Worm (Caenorhabditis elegans) whole organism, L2 larva: ENCODE results near the gene ints-13.

Experiments
- C34F6.9 ChIP-seq: fragments of 150-350 bp; optimal IDR thresholded peaks from 2 replicates; lab custom pipeline; 2014; ENCODE audit warnings: missing biosample characterization, missing genetic modification characterization
- F13H6.1 ChIP-seq: sonication (generic microtip); optimal IDR thresholded peaks from 2 replicates; lab custom pipeline; 2016; ENCODE audit warnings: missing genetic modification characterization, missing compliant biosample characterization
- aly-2 ChIP-seq: fragments of 150-350 bp; optimal IDR thresholded peaks from 2 replicates; lab custom pipeline; 2014; ENCODE audit warnings: missing biosample characterization, missing genetic modification characterization
- blmp-1 ChIP-seq: sonication (generic microtip); optimal IDR thresholded peaks from 2 replicates; lab custom pipeline; 2017; ENCODE audit warnings: missing genetic modification characterization, mild to moderate bottlenecking, missing compliant biosample characterization, antibody characterized with exemption, moderate library complexity; ENCODE audit not compliant: insufficient read depth
- fos-1 ChIP-seq: fragments of 150-350 bp; optimal IDR thresholded peaks from 2 replicates; lab custom pipeline; 2014; ENCODE audit warnings: missing biosample characterization, missing genetic modification characterization
- lin-13 ChIP-seq: fragments of 150-350 bp; optimal IDR thresholded peaks from 2 replicates; lab custom pipeline; 2014; ENCODE audit warnings: missing biosample characterization, missing genetic modification reagents, missing genetic modification characterization
- mab-5 ChIP-seq: fragments of 150-350 bp; optimal IDR thresholded peaks from 2 replicates; lab custom pipeline; 2014; ENCODE audit warnings: missing biosample characterization, missing genetic modification characterization
- mdl-1 ChIP-seq, 2 experiments: fragments of 150-350 bp in 1 of 2; sonication (generic microtip) in 1 of 2; optimal IDR thresholded peaks; 2 replicates each; lab custom pipeline; 2017; ENCODE audit warnings: missing biosample characterization in 2 of 2, missing genetic modification characterization in 2 of 2
- nhr-25 ChIP-seq: fragments of 150-350 bp; sonication (generic microtip); optimal IDR thresholded peaks from 3 replicates; lab custom pipeline; 2014; ENCODE audit warnings: missing biosample characterization, missing genetic modification characterization
- sma-9 ChIP-seq, 2 experiments: fragments of 150-350 bp in 1 of 2; sonication (generic microtip) in 1 of 2; optimal IDR thresholded peaks; 2 replicates each; lab custom pipeline; 2014 to 2016; ENCODE audit warnings: missing genetic modification characterization in 2 of 2, mild to moderate bottlenecking in 1 of 2, missing biosample characterization in 1 of 2, missing compliant biosample characterization in 1 of 2, missing genetic modification reagents in 1 of 2, moderate library complexity in 1 of 2
- ztf-11 ChIP-seq: sonication (generic microtip); optimal IDR thresholded peaks from 2 replicates; lab custom pipeline; 2017; ENCODE audit warnings: missing biosample characterization, missing genetic modification characterization

DNA sequence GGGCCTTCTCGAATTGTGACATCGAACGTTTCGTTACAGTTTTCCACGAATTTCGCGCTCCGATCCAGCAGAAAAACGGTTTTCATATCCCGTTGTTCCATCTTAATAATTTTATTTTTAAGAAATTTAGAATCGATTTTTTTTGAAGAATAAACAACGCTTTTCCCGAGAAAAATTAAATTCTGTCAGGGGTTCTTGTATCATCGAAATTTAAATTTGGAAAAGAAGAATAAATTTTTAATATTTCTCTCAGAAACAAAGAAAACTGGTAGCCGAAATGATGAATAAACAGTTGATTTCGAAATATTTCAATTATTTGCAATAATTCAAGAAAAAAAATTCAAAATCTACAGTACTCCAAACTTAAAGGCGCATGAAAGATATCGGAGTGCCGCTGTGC, at the start of gene ints-13:
- TF ChIP-seq lin-13 (GFP tag; lab: Kevin White, UChicago) (no peak), aly-2 (tag; lab: Kevin White, UChicago) (no peak), fos-1 (tag; lab: Kevin White, UChicago) (no peak), ztf-11 (tag; lab: Kevin White, UChicago) (no peak), mab-5 (no peak), F13H6.1 (tag; lab: Kevin White, UChicago) (no peak), sma-9 (GFP tag; optimal IDR thresholded peaks at IDR 0.05; lab: Kevin White, UChicago) (no peak), sma-9 (tag; optimal IDR thresholded peaks at IDR 0.05; lab: Kevin White, UChicago) (no peak), nhr-25 (tag; lab: Kevin White, UChicago) (no peak), C34F6.9 (no peak), mdl-1 (tag; optimal IDR thresholded peaks at IDR 0.05; lab: Kevin White, UChicago) (no peak), blmp-1 (tag; lab: Kevin White, UChicago) (no peak)
